Worm (Caenorhabditis elegans): Measurements from ENCODE around the gene nmy-1.

Gene nmy-1

DNA sequence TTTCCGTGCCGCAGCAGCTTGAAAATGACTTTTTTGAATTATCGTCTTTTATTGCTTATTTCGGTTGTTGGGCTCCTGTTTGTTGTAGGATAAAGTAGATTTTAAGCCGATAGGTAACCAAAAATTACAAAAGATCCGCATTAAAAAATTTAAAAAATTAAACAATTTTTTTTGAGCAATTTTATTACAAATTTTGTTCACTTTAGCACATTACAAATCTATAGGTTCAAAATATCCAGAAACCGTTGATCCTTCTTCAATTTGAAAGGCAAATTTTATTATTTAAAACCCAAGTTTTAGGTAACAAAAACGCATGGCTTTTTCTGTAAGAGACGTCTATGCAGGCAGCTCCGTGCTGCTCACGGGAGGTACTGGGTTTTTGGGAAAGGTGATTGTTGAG lies 23.7 kb downstream of the nmy-1 start, which contains the start of gene fard-1:
Gene fard-1, plus strand, starts transcription at position 301 of the 400 bp plus-strand sequence.
- TF ChIP-seq hmg-11 (tag; optimal IDR thresholded peaks at IDR 0.05) (no peak), nhr-12 (tag; optimal IDR thresholded peaks at IDR 0.05) (no peak), ZK546.5 (tag; optimal IDR thresholded peaks at IDR 0.05) (no peak), ceh-28 (tag; optimal IDR thresholded peaks at IDR 0.05) (no peak), pqm-1 (tag; optimal IDR thresholded peaks at IDR 0.05) (no peak), ceh-16 (tag; optimal IDR thresholded peaks at IDR 0.05) (no peak), unc-39 (tag; optimal IDR thresholded peaks at IDR 0.05) (no peak), R02D3.7 (tag; optimal IDR thresholded peaks at IDR 0.05) (no peak)

ce11 chrX:2939085-2939484 lies 29.8 kb downstream of the nmy-1 start:
- TF ChIP-seq hmg-11 (tag; optimal IDR thresholded peaks at IDR 0.05) (peak; percentile 61), fkh-10 (GFP tag; optimal IDR thresholded peaks at IDR 0.05) (peak; percentile 53), aly-2 (tag; optimal IDR thresholded peaks at IDR 0.05) (no peak), mdl-1 (tag; optimal IDR thresholded peaks at IDR 0.05) (no peak), lin-39 (tag; optimal IDR thresholded peaks at IDR 0.05) (peak; percentile 37), ceh-16 (tag; optimal IDR thresholded peaks at IDR 0.05) (no peak)

DNA sequence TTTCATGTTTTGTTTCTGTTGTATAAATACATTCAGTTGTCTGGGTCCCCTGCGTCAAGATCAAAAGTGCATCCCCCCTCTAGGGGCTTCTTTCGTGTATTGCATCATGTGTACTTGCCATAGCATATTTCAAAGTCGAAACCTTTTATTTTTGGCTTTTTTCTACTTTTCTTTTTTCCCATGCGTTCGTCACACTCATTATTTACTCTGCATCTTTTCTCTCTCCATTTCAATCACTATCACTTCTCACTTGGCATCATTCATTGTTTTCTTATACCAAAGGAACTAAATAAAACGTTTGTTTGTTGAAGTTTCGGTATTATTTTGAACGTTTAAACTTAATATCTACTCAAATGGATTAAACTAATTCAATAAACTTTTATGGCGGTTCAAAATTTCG lies 30.2 kb downstream of the nmy-1 start:
- TF ChIP-seq hmg-11 (tag; optimal IDR thresholded peaks at IDR 0.05) (peak; percentile 43), nhr-25 (tag; optimal IDR thresholded peaks at IDR 0.05) (no peak), elt-2 (tag; optimal IDR thresholded peaks at IDR 0.05) (peak; percentile 19), fos-1 (tag; optimal IDR thresholded peaks at IDR 0.05) (no peak), snpc-4 (tag; optimal IDR thresholded peaks at IDR 0.05) (peak; percentile 7), pha-4 (tag; optimal IDR thresholded peaks at IDR 0.05) (peak; percentile 86)

DNA sequence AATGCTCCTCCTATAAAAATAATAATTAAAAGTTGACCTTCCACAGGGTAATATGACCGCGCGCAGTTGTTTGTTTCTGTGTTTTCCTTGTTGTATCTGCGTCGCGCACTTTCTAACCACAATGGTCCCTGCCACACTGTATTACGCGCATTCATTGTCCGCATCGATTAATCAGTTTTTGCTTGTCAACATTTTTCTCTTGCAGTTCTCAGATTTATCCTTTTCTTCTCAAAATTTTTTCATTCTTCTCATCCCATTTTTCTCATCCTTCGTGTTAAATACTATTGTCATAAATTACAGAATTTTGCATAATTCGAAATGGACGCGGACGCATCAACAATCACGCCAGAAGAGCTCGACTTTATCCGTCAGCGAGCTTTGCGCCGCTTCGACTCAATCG lies 31.2 kb downstream of the nmy-1 start, which contains the start of gene pfk-1.1:
Gene pfk-1.1, plus strand, starts transcription at position 301 of the 400 bp plus-strand sequence.
- TF ChIP-seq ceh-28 (tag; optimal IDR thresholded peaks at IDR 0.05) (no peak), eor-1 (tag; optimal IDR thresholded peaks at IDR 0.05) (no peak), elt-3 (tag; optimal IDR thresholded peaks at IDR 0.05) (no peak), nhr-237 (tag; optimal IDR thresholded peaks at IDR 0.05) (no peak), fkh-2 (tag; optimal IDR thresholded peaks at IDR 0.05) (no peak), ceh-16 (tag; optimal IDR thresholded peaks at IDR 0.05) (no peak), sea-2 (GFP tag; optimal IDR thresholded peaks at IDR 0.05) (no peak), lin-15B (tag; optimal IDR thresholded peaks at IDR 0.05) (no peak), nhr-11 (tag; optimal IDR thresholded peaks at IDR 0.05) (no peak), jun-1 (tag; optimal IDR thresholded peaks at IDR 0.05) (no peak), snpc-4 (tag; optimal IDR thresholded peaks at IDR 0.05) (no peak), nhr-77 (tag; optimal IDR thresholded peaks at IDR 0.05) (no peak), zag-1 (tag; optimal IDR thresholded peaks at IDR 0.05) (no peak), unc-39 (tag; optimal IDR thresholded peaks at IDR 0.05) (no peak), hmg-11 (tag; optimal IDR thresholded peaks at IDR 0.05) (no peak), ceh-9 (tag; optimal IDR thresholded peaks at IDR 0.05) (no peak), daf-12 (tag; optimal IDR thresholded peaks at IDR 0.05) (no peak), pha-4 (tag; optimal IDR thresholded peaks at IDR 0.05) (no peak), aly-2 (tag; optimal IDR thresholded peaks at IDR 0.05) (no peak)

- TF ChIP-seq ztf-4 (tag; optimal IDR thresholded peaks at IDR 0.05) (no peak), snpc-4 (tag; optimal IDR thresholded peaks at IDR 0.05) (no peak), hmg-11 (tag; optimal IDR thresholded peaks at IDR 0.05) (no peak), pqm-1 (tag; optimal IDR thresholded peaks at IDR 0.05) (no peak), lsy-12 (tag; optimal IDR thresholded peaks at IDR 0.05) (no peak), nhr-12 (tag; optimal IDR thresholded peaks at IDR 0.05) (no peak), elt-2 (tag; optimal IDR thresholded peaks at IDR 0.05) (no peak), eor-1 (tag; optimal IDR thresholded peaks at IDR 0.05) (no peak), R02D3.7 (tag; optimal IDR thresholded peaks at IDR 0.05) (no peak), daf-12 (tag; optimal IDR thresholded peaks at IDR 0.05) (no peak), unc-62 (GFP tag; optimal IDR thresholded peaks at IDR 0.05) (no peak)
Measured at ce11 chrX:2942327-2942726, 33.0 kb downstream of the nmy-1 start.

DNA sequence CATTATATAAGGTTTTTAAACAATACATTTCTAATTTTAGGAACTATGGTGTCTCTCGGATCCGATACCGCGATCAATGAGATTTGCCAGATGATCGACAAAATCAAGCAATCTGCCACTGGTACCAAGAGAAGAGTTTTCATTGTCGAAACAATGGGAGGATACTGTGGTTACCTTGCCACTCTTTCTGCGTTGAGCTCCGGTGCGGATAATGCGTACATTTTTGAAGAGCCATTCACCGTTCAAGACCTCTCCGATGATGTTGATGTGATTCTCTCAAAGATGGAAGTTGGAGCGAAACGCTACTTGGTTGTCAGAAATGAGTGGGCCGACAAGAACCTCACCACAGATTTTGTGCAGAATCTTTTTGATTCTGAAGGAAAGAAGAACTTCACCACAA lies 34.3 kb downstream of the nmy-1 start:
- TF ChIP-seq pha-4 (tag; optimal IDR thresholded peaks at IDR 0.05) (no peak), ceh-28 (tag; optimal IDR thresholded peaks at IDR 0.05) (no peak), ztf-4 (tag; optimal IDR thresholded peaks at IDR 0.05) (no peak), nhr-11 (tag; optimal IDR thresholded peaks at IDR 0.05) (no peak), egl-5 (tag; optimal IDR thresholded peaks at IDR 0.05) (no peak), tbx-2 (tag; optimal IDR thresholded peaks at IDR 0.05) (no peak), pqm-1 (tag; optimal IDR thresholded peaks at IDR 0.05) (no peak), nhr-12 (tag; optimal IDR thresholded peaks at IDR 0.05) (no peak), nhr-43 (tag; optimal IDR thresholded peaks at IDR 0.05; ENCODE audit: poor library complexity, severe bottlenecking) (no peak), nhr-67 (tag; optimal IDR thresholded peaks at IDR 0.05) (no peak)

All from whole organism, L3 larva.